Worm (Caenorhabditis elegans) whole organism, L4 larva: ENCODE measurements around the gene K08F11.1.

Experiments used
- F10B5.3 ChIP-seq: sonication (generic microtip); optimal IDR thresholded peaks from 2 replicates; lab custom pipeline; 2016; ENCODE audit warnings: mild to moderate bottlenecking, missing genetic modification characterization, missing compliant biosample characterization
- F26F4.8 ChIP-seq: fragments of 200-800 bp; sonication (Bioruptor generic); conservative IDR thresholded peaks from 2 replicates; pipeline ENCODE4 v1.3.6; 2022; ENCODE audit warnings: missing genetic modification characterization, missing compliant biosample characterization
- R02D3.7 ChIP-seq: fragments of 150-350 bp; sonication (generic microtip); optimal IDR thresholded peaks from 3 replicates; lab custom pipeline; 2014; ENCODE audit warnings: missing biosample characterization, missing genetic modification characterization
- T26A8.4 ChIP-seq: fragments of 200-800 bp; sonication (Bioruptor generic); IDR thresholded peaks from 2 replicates; pipeline ENCODE4 v1.3.6; 2022; ENCODE audit warnings: missing genetic modification characterization, missing compliant biosample characterization
- Y105C5A.15 ChIP-seq: fragments of 200-800 bp; sonication (Bioruptor generic); IDR thresholded peaks from 2 replicates; pipeline ENCODE4 v1.3.6; 2022; ENCODE audit warnings: missing genetic modification characterization, missing compliant biosample characterization
- ama-1 ChIP-seq: fragments of 150-350 bp; optimal IDR thresholded peaks from 2 replicates; lab custom pipeline; 2014; ENCODE audit warnings: inconsistent platforms, mixed read lengths
- egl-27 ChIP-seq: sonication (generic microtip); optimal IDR thresholded peaks from 3 replicates; lab custom pipeline; 2017; ENCODE audit warnings: missing biosample characterization, missing genetic modification reagents, missing genetic modification characterization
- fos-1 ChIP-seq: fragments of 150-350 bp; optimal IDR thresholded peaks from 2 replicates; lab custom pipeline; 2014; ENCODE audit warnings: missing biosample characterization, missing genetic modification characterization
- hif-1 ChIP-seq, 2 experiments: sonication (generic microtip); optimal IDR thresholded peaks; 2 replicates each; lab custom pipeline; 2016 to 2017; ENCODE audit warnings: missing compliant biosample characterization in 2 of 2, missing genetic modification characterization in 2 of 2, missing genetic modification reagents in 2 of 2, missing genotype in 2 of 2, mild to moderate bottlenecking in 1 of 2
- lin-1 ChIP-seq: fragments of 200-800 bp; sonication (Bioruptor generic); IDR thresholded peaks from 2 replicates; pipeline ENCODE4 v1.3.6; 2022; ENCODE audit warnings: missing genetic modification reagents, missing genetic modification characterization, missing compliant biosample characterization
- lin-29 ChIP-seq: fragments of 200-800 bp; sonication (Bioruptor generic); IDR thresholded peaks from 2 replicates; pipeline ENCODE4 v1.3.6; 2022; ENCODE audit warnings: missing genetic modification reagents, missing genetic modification characterization, missing compliant biosample characterization
- mep-1 ChIP-seq: fragments of 150-350 bp; sonication (generic microtip); optimal IDR thresholded peaks from 3 replicates; lab custom pipeline; 2014; ENCODE audit warnings: missing biosample characterization, missing genetic modification characterization
- zag-1 ChIP-seq: fragments of 150-350 bp; optimal IDR thresholded peaks from 2 replicates; lab custom pipeline; 2014; ENCODE audit warnings: missing biosample characterization, missing genetic modification characterization
- zip-11 ChIP-seq: fragments of 200-800 bp; sonication (Bioruptor generic); IDR thresholded peaks from 2 replicates; pipeline ENCODE4 v1.3.6; 2022; ENCODE audit warnings: missing genetic modification characterization, missing compliant biosample characterization

- TF ChIP-seq egl-27: no peak
- no peak for TF ChIP-seq zag-1 (tag; lab: Kevin White, UChicago)
- no peak for TF ChIP-seq mep-1 (tag; lab: Kevin White, UChicago)
- no peak for TF ChIP-seq Y105C5A.15 (GFP tag; lab: Robert Waterston, UW)
- no peak for TF ChIP-seq F26F4.8 (GFP tag; lab: Robert Waterston, UW)
- no peak for TF ChIP-seq lin-29 (GFP tag; lab: Robert Waterston, UW)
- TF ChIP-seq hif-1 (tag; optimal IDR thresholded peaks at IDR 0.05; lab: Kevin White, UChicago): no peak
- no peak for TF ChIP-seq R02D3.7 (tag; lab: Kevin White, UChicago)
- no peak for TF ChIP-seq fos-1 (tag; lab: Kevin White, UChicago)
- TF ChIP-seq ama-1 (lab: Kevin White, UChicago): no peak
- TF ChIP-seq F10B5.3 (tag; lab: Kevin White, UChicago): no peak
- TF ChIP-seq zip-11 (GFP tag; lab: Robert Waterston, UW): no peak
- no peak for TF ChIP-seq lin-1 (GFP tag; lab: Robert Waterston, UW)
- TF ChIP-seq T26A8.4 (GFP tag; lab: Robert Waterston, UW): no peak
These were observed 32.2 kb upstream of the K08F11.1 start, which contains the start of gene spe-51 for ce11 chrIV:4692463-4692862.
